Worm (Caenorhabditis elegans): Measurements from ENCODE around the gene T05G5.4.

T05G5.4 gene

ce11 chrIII:9701798-9702197 is 46.9 kb upstream of the T05G5.4 start:
- no peak for TF ChIP-seq sox-2 (GFP tag; IDR thresholded peaks at IDR 0.05)
- TF ChIP-seq eyg-1 (tag; optimal IDR thresholded peaks at IDR 0.05), result no peak
- no peak for TF ChIP-seq pag-3 (tag; optimal IDR thresholded peaks at IDR 0.05; ENCODE audit: borderline replicate concordance)
- no peak for TF ChIP-seq ceh-22 (tag; optimal IDR thresholded peaks at IDR 0.05)
- TF ChIP-seq unc-55 (GFP tag; optimal IDR thresholded peaks at IDR 0.05), result no peak
- no peak for TF ChIP-seq sdc-2 (tag; optimal IDR thresholded peaks at IDR 0.05)
- no peak for TF ChIP-seq ceh-45 (GFP tag; IDR thresholded peaks at IDR 0.05)
- no peak for TF ChIP-seq dve-1 (tag; optimal IDR thresholded peaks at IDR 0.05)
- TF ChIP-seq ceh-14 (tag; optimal IDR thresholded peaks at IDR 0.05), result no peak
- no peak for TF ChIP-seq dmd-4 (tag; optimal IDR thresholded peaks at IDR 0.05; ENCODE audit: borderline replicate concordance)
- no peak for TF ChIP-seq ceh-30 (tag; optimal IDR thresholded peaks at IDR 0.05)
- TF ChIP-seq fkh-10 (GFP tag; optimal IDR thresholded peaks at IDR 0.05), result no peak
- no peak for TF ChIP-seq pat-9 (tag; optimal IDR thresholded peaks at IDR 0.05)
- TF ChIP-seq syd-9 (tag; optimal IDR thresholded peaks at IDR 0.05), result no peak
- TF ChIP-seq rnt-1 (tag; optimal IDR thresholded peaks at IDR 0.05), result no peak
- TF ChIP-seq T23F11.4 (GFP tag; optimal IDR thresholded peaks at IDR 0.05), result no peak
- TF ChIP-seq hlh-30 (tag; optimal IDR thresholded peaks at IDR 0.05; ENCODE audit: insufficient read depth), result no peak
- TF ChIP-seq pax-1 (tag; optimal IDR thresholded peaks at IDR 0.05), result no peak
- no peak for TF ChIP-seq ceh-48 (tag; optimal IDR thresholded peaks at IDR 0.05)

- no peak for TF ChIP-seq fkh-6 (tag; optimal IDR thresholded peaks at IDR 0.05)
- peak; percentile 12 for TF ChIP-seq ceh-14 (tag; optimal IDR thresholded peaks at IDR 0.05)
- TF ChIP-seq tbx-2 (tag; optimal IDR thresholded peaks at IDR 0.05), result peak; percentile 40
Observed at ce11 chrIII:9702665-9703252, 46.0 kb upstream of the T05G5.4 start.

DNA sequence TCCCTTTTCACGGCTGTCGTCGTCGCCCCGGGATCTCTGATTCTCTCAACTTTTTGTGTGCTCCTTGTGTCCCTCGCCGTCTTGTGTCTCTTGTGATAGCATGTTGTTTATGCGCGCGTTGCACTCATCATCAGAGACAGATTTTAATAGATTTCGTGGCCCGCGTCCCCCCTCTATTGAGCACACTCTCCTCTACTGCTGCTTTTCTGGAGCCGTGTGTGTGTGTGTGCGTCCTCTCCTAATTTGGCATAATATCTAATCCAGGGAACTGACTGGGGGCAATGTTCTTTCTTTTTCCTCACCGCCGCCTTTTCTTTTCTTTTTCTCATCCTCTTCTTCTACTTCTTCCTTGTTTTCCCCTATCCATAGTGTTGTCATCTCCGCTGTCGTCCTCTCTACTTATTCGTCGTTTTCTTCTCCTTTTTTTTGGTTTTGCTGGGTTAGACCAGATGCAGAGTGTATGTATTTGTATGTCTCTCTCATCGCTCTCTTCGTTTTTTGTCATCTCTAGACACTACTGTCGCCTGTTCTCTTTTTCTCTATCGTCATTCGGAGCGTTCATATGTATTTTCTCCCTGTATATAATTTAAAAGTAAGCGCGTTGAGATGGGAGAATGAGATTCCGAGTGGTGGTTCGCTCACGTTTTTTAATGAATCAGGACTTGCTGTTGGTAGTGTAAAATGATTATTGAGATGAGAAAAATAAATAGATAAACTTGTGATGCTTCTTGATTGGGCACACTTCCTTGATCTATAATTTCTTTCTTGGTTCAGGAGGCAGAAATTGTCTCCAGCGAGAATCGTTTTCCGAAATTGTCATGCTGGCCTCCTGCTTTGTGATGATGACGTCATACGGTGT is 44.8 kb upstream of the T05G5.4 start:
- TF ChIP-seq fax-1 (tag; optimal IDR thresholded peaks at IDR 0.05), result no peak
- peak; percentile 54 for TF ChIP-seq ceh-34 (tag; optimal IDR thresholded peaks at IDR 0.05)
- TF ChIP-seq fkh-6 (tag; optimal IDR thresholded peaks at IDR 0.05), result no peak
- TF ChIP-seq ceh-18 (tag; optimal IDR thresholded peaks at IDR 0.05), result peak; percentile 72
- peak; percentile 54 for TF ChIP-seq unc-55 (GFP tag; optimal IDR thresholded peaks at IDR 0.05)
- peak; percentile 31 for TF ChIP-seq ceh-2 (tag; optimal IDR thresholded peaks at IDR 0.05)
- peak; percentile 38 for TF ChIP-seq rnt-1 (tag; optimal IDR thresholded peaks at IDR 0.05)
- no peak for TF ChIP-seq hlh-8 (tag; optimal IDR thresholded peaks at IDR 0.05)
- no peak for TF ChIP-seq nhr-11 (tag; optimal IDR thresholded peaks at IDR 0.05)
- peak; percentile 65 for TF ChIP-seq tbx-2 (tag; optimal IDR thresholded peaks at IDR 0.05)
- peak; percentile 67 for TF ChIP-seq ceh-31 (tag; optimal IDR thresholded peaks at IDR 0.05)
- no peak for TF ChIP-seq ceh-9 (tag; optimal IDR thresholded peaks at IDR 0.05)
- peak; percentile 21 for TF ChIP-seq F13H6.1 (tag; optimal IDR thresholded peaks at IDR 0.05)
- TF ChIP-seq elt-4 (tag; optimal IDR thresholded peaks at IDR 0.05), result no peak
- no peak for TF ChIP-seq unc-86 (tag; optimal IDR thresholded peaks at IDR 0.05)
- no peak for TF ChIP-seq pax-1 (tag; optimal IDR thresholded peaks at IDR 0.05)
- no peak for TF ChIP-seq tbx-7 (tag; optimal IDR thresholded peaks at IDR 0.05)
- TF ChIP-seq eyg-1 (tag; optimal IDR thresholded peaks at IDR 0.05), result no peak
- peak; percentile 73 for TF ChIP-seq unc-42 (tag; optimal IDR thresholded peaks at IDR 0.05)
- TF ChIP-seq dmd-4 (tag; optimal IDR thresholded peaks at IDR 0.05; ENCODE audit: borderline replicate concordance), result no peak
- TF ChIP-seq pha-2 (tag; optimal IDR thresholded peaks at IDR 0.05), result no peak
- no peak for TF ChIP-seq K09A11.1 (tag; optimal IDR thresholded peaks at IDR 0.05; ENCODE audit: insufficient read depth)
- TF ChIP-seq hlh-30 (tag; optimal IDR thresholded peaks at IDR 0.05; ENCODE audit: insufficient read depth), result no peak
- TF ChIP-seq ref-2 (tag; optimal IDR thresholded peaks at IDR 0.05), result peak; percentile 10
- TF ChIP-seq che-1 (tag; optimal IDR thresholded peaks at IDR 0.05), result no peak
- peak; percentile 38 for TF ChIP-seq mec-3 (tag; optimal IDR thresholded peaks at IDR 0.05; ENCODE audit: borderline replicate concordance)
- TF ChIP-seq ceh-45 (GFP tag; IDR thresholded peaks at IDR 0.05), result no peak
- peak; percentile 3 for TF ChIP-seq lim-6 (tag; optimal IDR thresholded peaks at IDR 0.05)
- peak; percentile 34 for TF ChIP-seq ceh-19 (GFP tag; optimal IDR thresholded peaks at IDR 0.05)
- TF ChIP-seq ceh-14 (tag; optimal IDR thresholded peaks at IDR 0.05), result peak; percentile 73
- TF ChIP-seq dve-1 (tag; optimal IDR thresholded peaks at IDR 0.05), result no peak
- no peak for TF ChIP-seq ets-4 (tag; optimal IDR thresholded peaks at IDR 0.05)
- TF ChIP-seq hlh-15 (tag; optimal IDR thresholded peaks at IDR 0.05), result no peak
- peak; percentile 55 for TF ChIP-seq syd-9 (tag; optimal IDR thresholded peaks at IDR 0.05)
